Fruit fly (Drosophila melanogaster) whole organism, pupa: Measurements from ENCODE around the gene CG12608.

ENCODE experiments used
- CG10348 ChIP-seq: fragments of 200-800 bp; sonication (Bioruptor generic); IDR thresholded peaks from 2 replicates; pipeline ENCODE4 v1.3.6; 2022; ENCODE audit warnings: missing biosample characterization, missing genetic modification characterization
- CG12605 ChIP-seq: fragments of 200-800 bp; sonication (Bioruptor generic); IDR thresholded peaks from 2 replicates; pipeline ENCODE4 v1.3.6; 2022; ENCODE audit warnings: missing biosample characterization, missing genetic modification characterization
- CG13204 ChIP-seq: fragments of 200-800 bp; sonication (Bioruptor generic); optimal IDR thresholded peaks from 2 replicates; lab custom pipeline; 2018; ENCODE audit warnings: missing biosample characterization, mild to moderate bottlenecking, missing genetic modification characterization, moderate library complexity
- CG14655 ChIP-seq: fragments of 200-800 bp; sonication (Bioruptor generic); optimal IDR thresholded peaks from 3 replicates; lab custom pipeline; 2017; ENCODE audit warnings: mild to moderate bottlenecking, missing biosample characterization, missing genetic modification reagents, missing genetic modification characterization
- CG15710 ChIP-seq: fragments of 200-800 bp; sonication (Bioruptor generic); optimal IDR thresholded peaks from 2 replicates; lab custom pipeline; 2018; ENCODE audit warnings: missing biosample characterization, mild to moderate bottlenecking, missing genetic modification characterization, moderate library complexity
- CG17806 ChIP-seq: fragments of 200-800 bp; sonication (Bioruptor generic); optimal IDR thresholded peaks from 2 replicates; lab custom pipeline; 2018; ENCODE audit warnings: missing biosample characterization, mild to moderate bottlenecking, missing genetic modification characterization, moderate library complexity
- CG32121 ChIP-seq: fragments of 200-800 bp; sonication (Bioruptor generic); IDR thresholded peaks from 2 replicates; pipeline ENCODE4 v1.3.6; 2022; ENCODE audit warnings: missing biosample characterization, missing genetic modification characterization
- CG34367 ChIP-seq: fragments of 200-800 bp; sonication (Bioruptor generic); optimal IDR thresholded peaks from 2 replicates; lab custom pipeline; 2018; ENCODE audit warnings: missing biosample characterization, mild to moderate bottlenecking, missing genetic modification characterization
- CG4496 ChIP-seq: fragments of 200-800 bp; sonication (Bioruptor generic); IDR thresholded peaks from 3 replicates; pipeline ENCODE4 v1.3.6; 2022; ENCODE audit warnings: missing biosample characterization, missing genetic modification characterization
- CG8159 ChIP-seq: fragments of 200-800 bp; sonication (Bioruptor generic); optimal IDR thresholded peaks from 3 replicates; lab custom pipeline; 2018; ENCODE audit warnings: missing biosample characterization, mild to moderate bottlenecking, missing genetic modification characterization, moderate library complexity
- CG8301 ChIP-seq: fragments of 200-800 bp; sonication (Bioruptor generic); optimal IDR thresholded peaks from 2 replicates; lab custom pipeline; 2018; ENCODE audit warnings: missing biosample characterization, mild to moderate bottlenecking, missing genetic modification characterization
- CG9948 ChIP-seq: fragments of 200-800 bp; sonication (Bioruptor generic); optimal IDR thresholded peaks from 2 replicates; lab custom pipeline; 2018; ENCODE audit warnings: missing biosample characterization, mild to moderate bottlenecking, missing genetic modification characterization, moderate library complexity
- D1 ChIP-seq: fragments of 200-800 bp; sonication (Bioruptor generic); optimal IDR thresholded peaks from 2 replicates; lab custom pipeline; 2018; ENCODE audit warnings: missing biosample characterization, mild to moderate bottlenecking, missing genetic modification characterization, moderate library complexity
- EcR ChIP-seq: fragments of 200-800 bp; sonication (Bioruptor generic); optimal IDR thresholded peaks from 3 replicates; lab custom pipeline; 2019; ENCODE audit warnings: missing biosample characterization, missing genetic modification characterization, mild to moderate bottlenecking, moderate library complexity, missing genetic modification reagents
- Ets98B ChIP-seq: fragments of 200-800 bp; sonication (Bioruptor generic); IDR thresholded peaks from 2 replicates; pipeline ENCODE4 v1.3.6; 2022; ENCODE audit warnings: missing biosample characterization, missing genetic modification characterization
- Pif1A ChIP-seq: fragments of 200-800 bp; sonication (Bioruptor generic); optimal IDR thresholded peaks from 3 replicates; lab custom pipeline; 2016; ENCODE audit warnings: missing biosample characterization, missing genetic modification characterization
- Pif1B ChIP-seq: fragments of 200-800 bp; sonication (Bioruptor generic); optimal IDR thresholded peaks from 3 replicates; lab custom pipeline; 2016; ENCODE audit warnings: missing biosample characterization, missing genetic modification characterization
- Snoo ChIP-seq: fragments of 200-800 bp; sonication (Bioruptor generic); optimal IDR thresholded peaks from 3 replicates; lab custom pipeline; 2017; ENCODE audit warnings: missing biosample characterization, mild to moderate bottlenecking, missing genetic modification characterization, inconsistent platforms
- fd96Ca ChIP-seq: fragments of 200-800 bp; sonication (Bioruptor generic); IDR thresholded peaks from 3 replicates; pipeline ENCODE4 v1.3.6; 2022; ENCODE audit warnings: missing biosample characterization, missing genetic modification characterization
- gl ChIP-seq: fragments of 200-800 bp; sonication (Bioruptor generic); optimal IDR thresholded peaks from 2 replicates; lab custom pipeline; 2018; ENCODE audit warnings: missing biosample characterization, mild to moderate bottlenecking, missing genetic modification characterization
- rn ChIP-seq: fragments of 200-800 bp; sonication (Bioruptor generic); IDR thresholded peaks from 2 replicates; pipeline ENCODE4 v1.3.6; 2022; ENCODE audit warnings: missing biosample characterization, missing genetic modification characterization

Gene CG12608

DNA sequence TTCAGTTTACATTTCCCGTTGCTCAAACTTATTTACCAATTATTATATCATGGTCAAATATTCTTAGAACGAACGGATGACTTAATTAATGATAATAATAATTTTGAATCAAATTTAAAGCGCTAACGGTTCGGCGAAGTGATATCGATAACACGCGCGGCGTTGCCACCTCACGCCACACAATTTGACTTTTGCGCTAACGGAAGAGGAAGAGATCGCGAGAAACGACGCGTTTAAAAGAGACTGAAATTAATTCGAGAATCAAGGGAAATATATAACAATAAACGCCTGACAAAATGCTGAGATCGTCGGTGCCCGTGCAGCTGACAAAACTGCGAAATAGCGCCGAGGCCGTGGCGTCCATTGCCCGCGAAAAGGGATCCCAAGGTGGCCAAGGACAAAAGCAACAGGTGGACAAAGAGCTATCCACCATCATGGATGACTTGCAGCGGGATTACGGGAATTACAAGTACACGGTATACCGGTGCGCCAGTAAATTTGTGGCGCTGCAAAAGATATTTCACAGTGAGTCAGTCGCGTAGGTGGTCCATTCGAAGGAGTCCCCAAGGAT lies 16.2 kb downstream of the CG12608 start, which contains the start of gene dah:
Gene dah (plus strand): TSS at position 195 of the 571 bp plus-strand sequence.
- no peak for TF ChIP-seq CG34367 (tag; lab: Kevin White, UChicago)
- no peak for TF ChIP-seq Ets98B (GFP tag; lab: Robert Waterston, UW)
- no peak for TF ChIP-seq CG15710 (tag; lab: Kevin White, UChicago)
- no peak for TF ChIP-seq gl
- TF ChIP-seq CG8159: no peak
- no peak for TF ChIP-seq fd96Ca (GFP tag; lab: Robert Waterston, UW)
- no peak for TF ChIP-seq CG14655 (GFP tag; lab: Kevin White, UChicago)
- TF ChIP-seq CG12605 (GFP tag; lab: Robert Waterston, UW): no peak
- TF ChIP-seq D1 (tag; lab: Kevin White, UChicago): no peak
- no peak for TF ChIP-seq rn (GFP tag; lab: Robert Waterston, UW)
- no peak for TF ChIP-seq CG13204 (GFP tag; lab: Kevin White, UChicago)
- no peak for TF ChIP-seq Snoo (tag; lab: Kevin White, UChicago)
- no peak for TF ChIP-seq CG9948 (tag; lab: Kevin White, UChicago)
- no peak for TF ChIP-seq Pif1B (GFP tag; lab: Kevin White, UChicago)

DNA sequence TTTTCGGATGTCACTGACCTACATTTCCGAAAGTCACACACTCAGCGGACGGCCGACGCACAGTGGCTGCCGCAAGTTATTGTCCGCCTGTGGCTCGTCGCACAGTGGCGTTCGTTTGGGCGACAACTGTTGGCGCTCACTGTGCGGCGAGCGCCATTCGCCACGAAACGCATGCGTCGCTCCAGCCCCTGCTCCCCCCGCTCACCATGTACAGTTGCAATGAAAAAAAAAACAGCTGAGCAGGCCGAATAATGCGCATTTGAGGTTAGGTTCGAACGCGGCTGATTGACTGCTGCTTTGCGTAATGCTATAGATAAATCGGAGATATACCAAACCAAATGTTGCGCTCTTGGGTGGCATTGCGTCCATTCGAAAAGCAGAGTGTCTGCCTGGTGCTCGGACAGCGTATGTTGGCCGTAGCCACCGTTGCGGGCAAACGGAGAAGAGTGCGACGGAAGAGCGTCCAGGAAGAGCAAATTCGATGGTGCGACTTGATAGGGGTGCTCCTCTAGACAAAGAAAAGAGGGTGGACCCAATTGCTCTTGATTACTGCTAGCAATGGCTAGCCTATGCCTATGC lies 21.0 kb downstream of the CG12608 start:
- TF ChIP-seq Ets98B (GFP tag; lab: Robert Waterston, UW): peak; percentile 93
- peak; percentile 57 for TF ChIP-seq Pif1B (GFP tag; lab: Kevin White, UChicago)
- peak; percentile 40 for TF ChIP-seq CG8301 (tag; lab: Kevin White, UChicago)
- peak; percentile 41 for TF ChIP-seq gl
- no peak for TF ChIP-seq D1 (tag; lab: Kevin White, UChicago)
- peak; percentile 76 for TF ChIP-seq Snoo (tag; lab: Kevin White, UChicago)
- TF ChIP-seq fd96Ca (GFP tag; lab: Robert Waterston, UW): peak; percentile 86
- TF ChIP-seq CG10348 (GFP tag; lab: Robert Waterston, UW): peak; percentile 62; the same call in 1 of the 2 replicates
- peak; percentile 68 for TF ChIP-seq Pif1A (GFP tag; lab: Kevin White, UChicago)
- peak; percentile 37 for TF ChIP-seq CG15710 (tag; lab: Kevin White, UChicago)
- peak; percentile 88 for TF ChIP-seq EcR (GFP tag; lab: Kevin White, UChicago)
- TF ChIP-seq CG14655 (GFP tag; lab: Kevin White, UChicago): no peak
- TF ChIP-seq CG32121 (GFP tag; lab: Robert Waterston, UW): peak; percentile 89
- TF ChIP-seq CG13204 (GFP tag; lab: Kevin White, UChicago): peak; percentile 66
- TF ChIP-seq CG8159: peak; percentile 76
- TF ChIP-seq CG17806 (tag; lab: Kevin White, UChicago): peak; percentile 57
- TF ChIP-seq CG34367 (tag; lab: Kevin White, UChicago): peak; percentile 35
- peak; percentile 74 for TF ChIP-seq rn (GFP tag; lab: Robert Waterston, UW)
- peak; percentile 81 for TF ChIP-seq CG12605 (GFP tag; lab: Robert Waterston, UW)
- no peak for TF ChIP-seq CG9948 (tag; lab: Kevin White, UChicago)
- TF ChIP-seq CG4496 (GFP tag; lab: Robert Waterston, UW): peak; percentile 94

DNA sequence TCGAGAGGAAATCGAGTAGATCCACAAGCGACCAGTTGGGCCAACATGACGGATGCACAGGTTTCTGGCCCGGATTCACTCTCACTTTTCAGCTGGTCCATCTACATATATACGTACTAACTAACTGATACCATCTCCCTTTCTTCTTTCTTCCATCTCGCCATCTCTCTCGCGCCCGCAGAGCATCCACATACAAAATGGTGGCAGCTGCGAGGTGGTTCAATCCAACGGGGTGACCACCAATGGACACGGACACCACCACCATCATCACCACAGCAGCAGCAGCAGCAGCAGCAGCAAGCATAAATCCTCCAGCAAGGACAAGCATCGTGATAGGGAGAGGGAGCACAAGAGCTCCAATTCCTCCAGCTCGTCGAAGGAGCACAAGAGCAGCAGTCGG lies 23.5 kb downstream of the CG12608 start:
- TF ChIP-seq CG32121 (GFP tag; lab: Robert Waterston, UW): no peak
- TF ChIP-seq Pif1A (GFP tag; lab: Kevin White, UChicago): no peak
- no peak for TF ChIP-seq CG10348 (GFP tag; lab: Robert Waterston, UW)
- TF ChIP-seq CG8159: no peak
- no peak for TF ChIP-seq CG17806 (tag; lab: Kevin White, UChicago)
- no peak for TF ChIP-seq CG13204 (GFP tag; lab: Kevin White, UChicago)

DNA sequence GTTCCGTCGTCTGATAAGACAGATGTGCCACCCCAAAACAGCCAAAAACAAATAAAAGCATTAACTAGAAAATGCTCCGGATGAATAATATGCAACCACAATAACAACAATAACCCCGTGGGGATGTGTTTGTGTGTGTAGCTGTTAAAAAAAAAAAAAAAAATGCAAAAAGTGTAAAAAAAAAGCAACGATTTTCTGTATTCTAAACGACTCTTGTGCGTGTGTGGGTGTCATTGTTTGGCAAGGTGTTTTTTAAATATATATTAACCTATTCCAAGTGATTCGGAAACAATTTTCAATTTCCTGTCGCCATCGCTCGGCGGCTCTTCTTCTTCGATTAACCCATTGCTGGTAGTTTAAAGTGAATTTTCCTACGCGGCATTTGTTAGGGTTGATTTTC lies 23.9 kb downstream of the CG12608 start:
- peak; percentile 50 for TF ChIP-seq CG13204 (GFP tag; lab: Kevin White, UChicago)
- peak; percentile 16 for TF ChIP-seq CG9948 (tag; lab: Kevin White, UChicago)
- TF ChIP-seq EcR (GFP tag; lab: Kevin White, UChicago): no peak
- TF ChIP-seq CG32121 (GFP tag; lab: Robert Waterston, UW): peak; percentile 43; the same call in 1 of the 2 replicates
- 0 out of 3 replicates have a peak, but pooled peaks have one; percentile 42 for TF ChIP-seq fd96Ca (GFP tag; lab: Robert Waterston, UW)
- peak; percentile 43 for TF ChIP-seq CG34367 (tag; lab: Kevin White, UChicago)
- TF ChIP-seq CG8159: peak; percentile 42
- no peak for TF ChIP-seq D1 (tag; lab: Kevin White, UChicago)
- TF ChIP-seq CG10348 (GFP tag; lab: Robert Waterston, UW): no peak
- no peak for TF ChIP-seq CG8301 (tag; lab: Kevin White, UChicago)
- TF ChIP-seq gl: peak; percentile 44
- TF ChIP-seq CG14655 (GFP tag; lab: Kevin White, UChicago): peak; percentile 46
- TF ChIP-seq Pif1A (GFP tag; lab: Kevin White, UChicago): peak; percentile 63
- TF ChIP-seq CG4496 (GFP tag; lab: Robert Waterston, UW): peak; percentile 75
- TF ChIP-seq CG17806 (tag; lab: Kevin White, UChicago): peak; percentile 20
- peak; percentile 57 for TF ChIP-seq Pif1B (GFP tag; lab: Kevin White, UChicago)
- TF ChIP-seq CG15710 (tag; lab: Kevin White, UChicago): peak; percentile 43
- TF ChIP-seq Snoo (tag; lab: Kevin White, UChicago): no peak
- TF ChIP-seq CG12605 (GFP tag; lab: Robert Waterston, UW): peak; percentile 47; the same call in 1 of the 2 replicates
